Fruit fly (Drosophila melanogaster): ENCODE data around the gene Lgr4.

The Lgr4 gene

dm6 chrX:13233811-13234737 is 45.1 kb upstream of the Lgr4 start (continued):
- TF ChIP-seq Poxn (GFP tag; IDR thresholded peaks at IDR 0.05) (no peak), gcm (GFP tag; optimal IDR thresholded peaks at IDR 0.05) (peak; percentile 74), CG18764 (GFP tag; optimal IDR thresholded peaks at IDR 0.05) (peak; percentile 42), usp (GFP tag; optimal IDR thresholded peaks at IDR 0.05) (no peak), pan (optimal IDR thresholded peaks at IDR 0.05) (no peak), pan (GFP tag; optimal IDR thresholded peaks at IDR 0.05 in 1 of 2, IDR thresholded peaks at IDR 0.05 in 1 of 2) (peak in 1 of 2 experiments; percentile 78), gcm2 (GFP tag; optimal IDR thresholded peaks at IDR 0.05) (peak; percentile 66), Eip74EF (GFP tag; optimal IDR thresholded peaks at IDR 0.05) (peak in 1 of 2 experiments; percentile 67), Hsf (GFP tag; optimal IDR thresholded peaks at IDR 0.05) (peak; percentile 84), cg (GFP tag; optimal IDR thresholded peaks at IDR 0.05) (peak; percentile 26), CG9727 (GFP tag; optimal IDR thresholded peaks at IDR 0.05) (peak; percentile 98), CG6683 (GFP tag; optimal IDR thresholded peaks at IDR 0.05) (peak; percentile 24), CG8388 (GFP tag; optimal IDR thresholded peaks at IDR 0.05) (peak; percentile 80), CG13894 (tag; optimal IDR thresholded peaks at IDR 0.05) (no peak), wor (GFP tag; IDR thresholded peaks at IDR 0.05) (peak; percentile 47), Sox100B (GFP tag; optimal IDR thresholded peaks at IDR 0.05) (peak; percentile 78), CG6813 (GFP tag; optimal IDR thresholded peaks at IDR 0.05) (peak; percentile 60), CG6175 (GFP tag; IDR thresholded peaks at IDR 0.05) (peak; percentile 74; the same call in 1 of the 3 replicates), PHDP (tag; optimal IDR thresholded peaks at IDR 0.05) (peak; percentile 61), peb (GFP tag; IDR thresholded peaks at IDR 0.05) (peak; percentile 55; the same call in 1 of the 2 replicates), ssp (GFP tag; IDR thresholded peaks at IDR 0.05) (peak; percentile 74), CG17912 (GFP tag; optimal IDR thresholded peaks at IDR 0.05) (no peak), ro (GFP tag; IDR thresholded peaks at IDR 0.05) (peak; percentile 64; the same call in 1 of the 2 replicates), CG34422 (GFP tag; IDR thresholded peaks at IDR 0.05) (peak; percentile 85), amos (GFP tag; IDR thresholded peaks at IDR 0.05; ENCODE audit: partially characterized antibody) (no peak), Bdp1 (GFP tag; optimal IDR thresholded peaks at IDR 0.05) (peak; percentile 45), CG12236 (GFP tag; optimal IDR thresholded peaks at IDR 0.05) (peak; percentile 62), CG15479 (GFP tag; optimal IDR thresholded peaks at IDR 0.05) (peak; percentile 74), sob (GFP tag; IDR thresholded peaks at IDR 0.05) (peak; percentile 86), CG8281 (tag; optimal IDR thresholded peaks at IDR 0.05) (peak; percentile 56), ab (GFP tag; optimal IDR thresholded peaks at IDR 0.05) (peak; percentile 19), p53 (GFP tag; optimal IDR thresholded peaks at IDR 0.05) (peak; percentile 36), gce (GFP tag; IDR thresholded peaks at IDR 0.05) (peak; percentile 68; the same call in 2 of the 3 replicates), Fer1 (GFP tag; optimal IDR thresholded peaks at IDR 0.05) (peak; percentile 51), CG11504 (tag; optimal IDR thresholded peaks at IDR 0.05) (peak; percentile 83), CG18476 (GFP tag; optimal IDR thresholded peaks at IDR 0.05) (peak; percentile 80), dpn (GFP tag; optimal IDR thresholded peaks at IDR 0.05) (peak; percentile 71 to 82), pum (GFP tag; optimal IDR thresholded peaks at IDR 0.05) (peak; percentile 89), psq (GFP tag; optimal IDR thresholded peaks at IDR 0.05) (peak; percentile 55), fd102C (GFP tag; optimal IDR thresholded peaks at IDR 0.05) (peak; percentile 83), B-H2 (GFP tag; optimal IDR thresholded peaks at IDR 0.05) (no peak), zf30C (GFP tag; optimal IDR thresholded peaks at IDR 0.05) (peak; percentile 98), CG3838 (GFP tag; optimal IDR thresholded peaks at IDR 0.05) (peak; percentile 39), zen2 (GFP tag; IDR thresholded peaks at IDR 0.05; ENCODE audit: partially characterized antibody) (no peak), seq (GFP tag; IDR thresholded peaks at IDR 0.05) (peak; percentile 35; the same call in 1 of the 2 replicates), CG12071 (GFP tag; optimal IDR thresholded peaks at IDR 0.05) (no peak), CG3407 (GFP tag; optimal IDR thresholded peaks at IDR 0.05) (peak; percentile 74), Dip3 (GFP tag; optimal IDR thresholded peaks at IDR 0.05) (peak; percentile 61)

Measured in whole organism, embryonic.